Fruit fly (Drosophila melanogaster): ENCODE results near the gene Nedd8.

Gene Nedd8

DNA sequence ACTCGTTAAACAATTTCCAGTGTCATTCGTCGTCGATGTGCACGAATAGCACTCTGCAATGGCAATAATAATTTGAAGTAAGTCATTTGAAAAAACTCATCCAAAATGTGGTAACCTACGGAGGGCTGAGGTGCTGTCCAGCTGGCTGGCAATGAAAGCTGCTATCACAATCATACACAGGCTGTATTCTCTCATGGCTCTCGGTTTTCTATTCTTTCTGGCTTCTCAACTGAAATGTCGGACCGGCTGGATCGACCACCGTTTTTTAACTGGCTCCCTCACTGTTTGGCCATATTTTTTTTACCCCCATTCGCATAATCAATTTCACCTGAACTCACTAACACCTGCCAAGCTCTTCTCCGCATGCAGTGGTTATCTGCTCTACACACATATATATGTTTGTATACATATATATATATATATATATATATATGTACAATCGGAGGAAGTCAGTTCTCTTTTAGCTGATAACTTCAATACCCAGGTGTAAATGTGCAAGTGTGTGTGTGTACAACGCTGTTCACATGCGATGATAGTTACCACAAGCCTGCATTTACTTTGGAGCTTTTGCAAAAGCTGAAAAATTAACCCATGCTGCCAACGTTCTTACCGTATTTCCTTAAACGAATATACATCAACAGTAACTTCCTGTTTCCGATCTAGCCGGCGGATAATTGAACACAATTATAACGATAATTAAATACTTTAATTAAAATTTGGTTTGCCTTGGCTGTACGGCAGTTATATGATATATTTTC, 44.2 kb upstream of the Nedd8 start, which contains the start of gene CG10650:
TSS of gene CG10650 (minus strand) at position 275 of the 758 bp plus-strand sequence.
- TF ChIP-seq Sry-δ (GFP tag; optimal IDR thresholded peaks at IDR 0.05) (no peak), CG10147 (GFP tag; optimal IDR thresholded peaks at IDR 0.05) (no peak), CG13775 (GFP tag; optimal IDR thresholded peaks at IDR 0.05) (no peak), pfk (GFP tag; optimal IDR thresholded peaks at IDR 0.05) (no peak), ind (GFP tag; optimal IDR thresholded peaks at IDR 0.05) (no peak), HLH3B (GFP tag; IDR thresholded peaks at IDR 0.05) (no peak), ftz-f1 (GFP tag; optimal IDR thresholded peaks at IDR 0.05) (no peak), Hr78 (GFP tag; optimal IDR thresholded peaks at IDR 0.05) (peak in 1 of 2 experiments; percentile 15), CG10462 (GFP tag; optimal IDR thresholded peaks at IDR 0.05) (no peak), gfzf (GFP tag; optimal IDR thresholded peaks at IDR 0.05) (no peak), chinmo (GFP tag; IDR thresholded peaks at IDR 0.05; ENCODE audit: partially characterized antibody) (peak; percentile 78; the same call in 2 of the 4 replicates), zen (tag; optimal IDR thresholded peaks at IDR 0.05) (no peak), CG12299 (tag; optimal IDR thresholded peaks at IDR 0.05) (no peak), MTF-1 (GFP tag; optimal IDR thresholded peaks at IDR 0.05; ENCODE audit: borderline replicate concordance) (no peak), Nf-YC (tag; optimal IDR thresholded peaks at IDR 0.05) (peak; percentile 12), zen2 (GFP tag; IDR thresholded peaks at IDR 0.05; ENCODE audit: partially characterized antibody) (no peak), Nf-YB (GFP tag; optimal IDR thresholded peaks at IDR 0.05) (peak; percentile 10), CG10274 (GFP tag; optimal IDR thresholded peaks at IDR 0.05) (no peak), bigmax (GFP tag; optimal IDR thresholded peaks at IDR 0.05) (no peak), CG15601 (tag; optimal IDR thresholded peaks at IDR 0.05) (no peak), sob (GFP tag; IDR thresholded peaks at IDR 0.05) (no peak), GATAe (GFP tag; conservative IDR thresholded peaks at IDR 0.05) (peak; percentile 37), Ets97D (GFP tag; optimal IDR thresholded peaks at IDR 0.05) (no peak), CG18599 (GFP tag; optimal IDR thresholded peaks at IDR 0.05) (peak; percentile 13), Meics (GFP tag; optimal IDR thresholded peaks at IDR 0.05) (no peak), Pdp1 (GFP tag; optimal IDR thresholded peaks at IDR 0.05) (peak in 1 of 2 experiments; percentile 34), kni (GFP tag; optimal IDR thresholded peaks at IDR 0.05) (no peak), mam (GFP tag; optimal IDR thresholded peaks at IDR 0.05) (no peak), Dref (GFP tag; IDR thresholded peaks at IDR 0.05) (no peak), Hey (tag; optimal IDR thresholded peaks at IDR 0.05) (peak; percentile 36), Jarid2 (GFP tag; optimal IDR thresholded peaks at IDR 0.05) (peak; percentile 62), chn (GFP tag; optimal IDR thresholded peaks at IDR 0.05) (no peak), Sox102F (GFP tag; optimal IDR thresholded peaks at IDR 0.05) (no peak), tap (tag; optimal IDR thresholded peaks at IDR 0.05) (no peak), Antp (GFP tag; optimal IDR thresholded peaks at IDR 0.05) (no peak), mld (GFP tag; IDR thresholded peaks at IDR 0.05; ENCODE audit: partially characterized antibody) (no peak), Trl (optimal IDR thresholded peaks at IDR 0.05) (no peak), Trl (GFP tag; optimal IDR thresholded peaks at IDR 0.05) (no peak), exex (tag; optimal IDR thresholded peaks at IDR 0.05) (peak; percentile 39), CG8359 (GFP tag; optimal IDR thresholded peaks at IDR 0.05; ENCODE audit: borderline replicate concordance) (no peak), CG6813 (GFP tag; optimal IDR thresholded peaks at IDR 0.05) (peak; percentile 5), CG10543 (GFP tag; optimal IDR thresholded peaks at IDR 0.05) (peak; percentile 64), CG32767 (GFP tag; IDR thresholded peaks at IDR 0.05) (no peak), MESR4 (GFP tag; optimal IDR thresholded peaks at IDR 0.05) (no peak), CG17612 (GFP tag; IDR thresholded peaks at IDR 0.05) (no peak), peb (GFP tag; IDR thresholded peaks at IDR 0.05) (no peak), CG17328 (GFP tag; IDR thresholded peaks at IDR 0.05) (no peak), Rx (GFP tag; IDR thresholded peaks at IDR 0.05) (no peak)

Data from whole organism, embryonic.